Worm (Caenorhabditis elegans) whole organism, L4 larva: ENCODE data around the gene B0244.17.
A peak's percentile ranks its signal among the peaks of the same experiment; 100 is the strongest.

ENCODE experiments used
- Y48G9A.11 ChIP-seq: fragments of 200-800 bp; sonication (Bioruptor generic); IDR thresholded peaks from 2 replicates; pipeline ENCODE4 v1.3.6; 2022; ENCODE audit warnings: missing genetic modification reagents, missing genetic modification characterization, missing compliant biosample characterization
- ceh-44 ChIP-seq: fragments of 200-800 bp; sonication (Bioruptor generic); IDR thresholded peaks from 2 replicates; pipeline ENCODE4 v1.3.6; 2022; ENCODE audit warnings: missing genetic modification reagents, missing genetic modification characterization, missing compliant biosample characterization
- egl-43 ChIP-seq: fragments of 200-800 bp; sonication (Bioruptor generic); IDR thresholded peaks from 2 replicates; pipeline ENCODE4 v1.3.6; 2022; ENCODE audit warnings: missing genetic modification reagents, missing genetic modification characterization, missing compliant biosample characterization
- set-16 ChIP-seq: fragments of 200-800 bp; sonication (Bioruptor generic); IDR thresholded peaks from 2 replicates; pipeline ENCODE4 v1.3.6; 2022; ENCODE audit warnings: missing genetic modification reagents, missing genetic modification characterization, missing compliant biosample characterization
- vab-7 ChIP-seq: fragments of 200-800 bp; sonication (Bioruptor generic); IDR thresholded peaks from 2 replicates; pipeline ENCODE4 v1.3.6; 2022; ENCODE audit warnings: missing genetic modification reagents, missing genetic modification characterization, missing compliant biosample characterization

B0244.17 gene

ce11 chrIII:5783803-5784406 is 50.9 kb downstream of the B0244.17 start:
- TF ChIP-seq Y48G9A.11 (GFP tag; lab: Robert Waterston, UW) (peak; percentile 97), egl-43 (GFP tag; lab: Robert Waterston, UW) (peak; percentile 46; the same call in 1 of the 2 replicates), ceh-44 (GFP tag; lab: Robert Waterston, UW) (0 out of 2 replicates have a peak, but pooled peaks have one; percentile 36), vab-7 (GFP tag; lab: Robert Waterston, UW) (peak; percentile 56), set-16 (GFP tag; lab: Robert Waterston, UW) (peak; percentile 65)
- TF ChIP-seq, all 104 proteins: peak for 5; not testable (repeated sequence) for 99
